Fruit fly (Drosophila melanogaster) Kc167 (cell line): Measurements from ENCODE around the gene CG42390.

Experiments
- Myc ChIP-seq: fragments of >200 bp; optimal IDR thresholded peaks from 2 replicates; lab custom pipeline; 2017; ENCODE audit warnings: missing external identifiers
- h ChIP-seq: fragments of >200 bp; optimal IDR thresholded peaks from 3 replicates; lab custom pipeline; 2018; ENCODE audit warnings: missing external identifiers
- insv ChIP-seq: fragments of >200 bp; optimal IDR thresholded peaks from 3 replicates; lab custom pipeline; 2018; ENCODE audit warnings: missing external identifiers
- psq ChIP-seq: fragments of >200 bp; optimal IDR thresholded peaks from 2 replicates; lab custom pipeline; 2017; ENCODE audit warnings: missing external identifiers
- ttk ChIP-seq: sonication (Bioruptor generic); optimal IDR thresholded peaks from 2 replicates; lab custom pipeline; 2017; ENCODE audit warnings: missing external identifiers

DNA sequence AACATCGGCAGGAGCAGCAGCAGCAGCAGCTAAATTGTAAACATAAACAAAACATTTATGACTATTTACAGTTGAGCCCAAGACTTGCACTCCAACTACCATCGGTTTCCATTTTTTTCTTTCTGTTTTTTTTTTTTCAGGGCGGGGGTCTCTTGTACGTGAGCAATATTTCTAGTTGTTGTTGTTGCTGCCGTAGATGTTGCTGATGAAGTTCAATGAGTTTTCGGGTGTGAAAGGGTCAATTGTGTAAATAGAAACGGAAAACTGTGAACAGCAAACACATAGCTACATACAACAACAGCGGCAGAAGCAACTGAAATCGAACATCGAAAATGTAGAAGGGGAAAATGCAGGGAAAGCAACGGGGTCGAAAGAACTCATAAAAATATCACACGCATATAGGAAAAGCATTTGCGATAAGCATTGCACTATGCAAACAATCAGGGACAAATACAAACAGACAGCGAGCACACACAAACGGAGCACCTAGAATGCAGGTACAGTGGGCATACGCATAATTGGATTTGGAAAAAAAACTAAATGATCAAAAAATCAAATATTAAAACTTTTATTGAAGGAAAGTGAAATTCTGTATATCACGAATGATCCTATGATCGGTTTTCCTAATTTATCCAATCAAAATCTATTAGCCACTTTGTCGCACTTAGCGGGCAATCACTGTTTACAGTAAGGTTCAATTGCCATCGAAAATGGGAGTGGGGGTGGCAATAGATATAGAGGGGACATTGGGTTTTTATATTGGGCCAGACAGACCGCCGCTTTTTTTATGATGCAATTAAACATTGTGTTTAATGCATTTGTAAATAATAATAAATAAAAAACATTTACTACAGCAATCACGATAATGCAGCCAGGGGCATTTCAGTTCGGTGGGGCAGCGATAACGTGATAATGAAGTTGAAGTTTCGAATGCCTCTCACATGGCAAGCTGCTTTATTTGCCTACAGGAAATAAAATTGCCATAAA lies 25.9 kb downstream of the CG42390 start:
- TF ChIP-seq ttk (lab: Kevin White, UChicago) (no peak), insv (lab: Kevin White, UChicago) (no peak), Myc (no peak), h (lab: Kevin White, UChicago) (no peak), psq (no peak)
